Worm (Caenorhabditis elegans): Measurements from ENCODE around the gene wdr-54.

- no peak for TF ChIP-seq ref-1 (GFP tag; conservative IDR thresholded peaks at IDR 0.05)
- no peak for TF ChIP-seq ztf-29 (GFP tag; IDR thresholded peaks at IDR 0.05)
- no peak for TF ChIP-seq klf-2 (GFP tag; conservative IDR thresholded peaks at IDR 0.05)
- TF ChIP-seq med-1 (GFP tag; optimal IDR thresholded peaks at IDR 0.05; ENCODE audit: insufficient read depth), result no peak
- no peak for TF ChIP-seq tab-1 (GFP tag; IDR thresholded peaks at IDR 0.05)
- TF ChIP-seq flt-1 (GFP tag; IDR thresholded peaks at IDR 0.05), result no peak
- no peak for TF ChIP-seq ztf-23 (GFP tag; IDR thresholded peaks at IDR 0.05)
- no peak for TF ChIP-seq cog-1 (tag; optimal IDR thresholded peaks at IDR 0.05)
Measured at ce11 chrX:864293-864731, 35.6 kb downstream of the wdr-54 start.
